Fruit fly (Drosophila melanogaster) whole organism, wandering third instar larva: ENCODE results near the gene CG9986.
A peak's percentile ranks its signal among the peaks of the same experiment; 100 is the strongest.

ENCODE experiments used
- Abd-B ChIP-seq: fragments of >200 bp; optimal IDR thresholded peaks from 2 replicates; lab custom pipeline; 2017; ENCODE audit warnings: missing biosample characterization, missing genetic modification characterization
- CG9705 ChIP-seq: fragments of 200-800 bp; sonication (Bioruptor generic); optimal IDR thresholded peaks from 2 replicates; lab custom pipeline; 2018; ENCODE audit warnings: missing biosample characterization, mild to moderate bottlenecking, missing genetic modification characterization
- CrebA ChIP-seq: fragments of 200-800 bp; sonication (Bioruptor generic); optimal IDR thresholded peaks from 2 replicates; lab custom pipeline; 2016; ENCODE audit warnings: missing biosample characterization, mild to moderate bottlenecking, missing genetic modification characterization, borderline replicate concordance
- Dfd ChIP-seq: fragments of >200 bp; optimal IDR thresholded peaks from 2 replicates; lab custom pipeline; 2017; ENCODE audit warnings: missing biosample characterization, missing genetic modification characterization
- Dif ChIP-seq: fragments of 200-275, 200-300 bp; sonication (Bioruptor generic); optimal IDR thresholded peaks from 2 replicates; lab custom pipeline; 2018; ENCODE audit warnings: missing biosample characterization, missing genetic modification characterization; ENCODE audit not compliant: partially characterized antibody
- GATAd ChIP-seq: sonication (Bioruptor generic); optimal IDR thresholded peaks from 2 replicates; lab custom pipeline; 2016; ENCODE audit warnings: missing biosample characterization, missing genetic modification characterization
- HLH106 ChIP-seq: fragments of 200-800 bp; optimal IDR thresholded peaks from 3 replicates; lab custom pipeline; 2019; ENCODE audit warnings: missing biosample characterization, mild to moderate bottlenecking, missing genetic modification characterization, moderate library complexity
- Hnf4 ChIP-seq: fragments of 200-800 bp; sonication (Bioruptor generic); optimal IDR thresholded peaks from 2 replicates; lab custom pipeline; 2016; ENCODE audit warnings: missing biosample characterization, mild to moderate bottlenecking, missing genetic modification characterization
- Hr78 ChIP-seq: fragments of >200 bp; optimal IDR thresholded peaks from 2 replicates; lab custom pipeline; 2017; ENCODE audit warnings: missing biosample characterization, missing genetic modification characterization
- Mio ChIP-seq: sonication (Bioruptor generic); optimal IDR thresholded peaks from 2 replicates; lab custom pipeline; 2016; ENCODE audit warnings: missing biosample characterization, missing genetic modification characterization
- Myc ChIP-seq: fragments of >200 bp; optimal IDR thresholded peaks from 2 replicates; lab custom pipeline; 2017
- N ChIP-seq: fragments of >200 bp; optimal IDR thresholded peaks from 2 replicates; lab custom pipeline; 2018; ENCODE audit warnings: missing biosample characterization, missing external identifiers, missing genetic modification characterization
- OdsH ChIP-seq: fragments of 200-800 bp; sonication (Bioruptor generic); optimal IDR thresholded peaks from 2 replicates; lab custom pipeline; 2016; ENCODE audit warnings: missing biosample characterization, mild to moderate bottlenecking, missing genetic modification characterization
- Sp1 ChIP-seq: fragments of 200-800 bp; sonication (Bioruptor generic); optimal IDR thresholded peaks from 3 replicates; lab custom pipeline; 2019; ENCODE audit warnings: missing biosample characterization, mild to moderate bottlenecking, missing genetic modification characterization, moderate library complexity
- br ChIP-seq: fragments of 200-800 bp; sonication (Bioruptor generic); optimal IDR thresholded peaks from 2 replicates; lab custom pipeline; 2016; ENCODE audit warnings: missing biosample characterization, missing genetic modification characterization
- brk ChIP-seq: fragments of 200-800 bp; sonication (Bioruptor generic); optimal IDR thresholded peaks from 2 replicates; lab custom pipeline; 2016; ENCODE audit warnings: missing biosample characterization, mild to moderate bottlenecking, missing genetic modification characterization
- dl ChIP-seq, 2 experiments: fragments of 175-275, 200-275 bp in 1 of 2; fragments of 200-275 bp in 1 of 2; sonication (Bioruptor generic); optimal IDR thresholded peaks; lab custom pipeline; 2018; ENCODE audit warnings: mild to moderate bottlenecking in 2 of 2, missing biosample characterization in 2 of 2, missing genetic modification characterization in 2 of 2, moderate library complexity in 2 of 2; ENCODE audit not compliant: partially characterized antibody in 2 of 2, insufficient read depth in 1 of 2
- dmrt93B ChIP-seq: fragments of 200-800 bp; sonication (Bioruptor generic); optimal IDR thresholded peaks from 2 replicates; lab custom pipeline; 2018; ENCODE audit warnings: missing biosample characterization, mild to moderate bottlenecking, missing genetic modification characterization
- dsf ChIP-seq: sonication (Bioruptor generic); optimal IDR thresholded peaks from 2 replicates; lab custom pipeline; 2016; ENCODE audit warnings: missing biosample characterization, missing genetic modification characterization, borderline replicate concordance
- foxo ChIP-seq, 2 experiments: fragments of 200-800 bp; sonication (Bioruptor generic); optimal IDR thresholded peaks; 2 replicates in 1 of 2; 3 replicates in 1 of 2; lab custom pipeline; 2016 to 2017; ENCODE audit warnings: missing biosample characterization in 2 of 2, missing genetic modification characterization in 2 of 2
- fru ChIP-seq: fragments of 200-800 bp; sonication (Bioruptor generic); optimal IDR thresholded peaks from 3 replicates; lab custom pipeline; 2016; ENCODE audit warnings: missing biosample characterization, mild to moderate bottlenecking, missing genetic modification characterization
- h ChIP-seq: fragments of 200-800 bp; sonication (Bioruptor generic); optimal IDR thresholded peaks from 3 replicates; lab custom pipeline; 2016; ENCODE audit warnings: missing biosample characterization, mild to moderate bottlenecking, missing genetic modification characterization
- jim ChIP-seq: fragments of 175-275, 200-325 bp; sonication (Bioruptor generic); optimal IDR thresholded peaks from 2 replicates; lab custom pipeline; 2016; ENCODE audit warnings: missing biosample characterization, mild to moderate bottlenecking, missing genetic modification characterization
- lola ChIP-seq: fragments of >200 bp; optimal IDR thresholded peaks from 2 replicates; lab custom pipeline; 2017; ENCODE audit warnings: missing biosample characterization, missing genetic modification characterization
- psq ChIP-seq: fragments of 200-800 bp; sonication (Bioruptor generic); optimal IDR thresholded peaks from 3 replicates; lab custom pipeline; 2017; ENCODE audit warnings: missing biosample characterization, mild to moderate bottlenecking, missing genetic modification characterization, moderate library complexity
- sage ChIP-seq: fragments of 200-800 bp; sonication (Bioruptor generic); optimal IDR thresholded peaks from 2 replicates; lab custom pipeline; 2016; ENCODE audit warnings: missing biosample characterization, mild to moderate bottlenecking, missing genetic modification characterization
- sv ChIP-seq: fragments of 200-800 bp; sonication (Bioruptor generic); optimal IDR thresholded peaks from 3 replicates; lab custom pipeline; 2016; ENCODE audit warnings: missing biosample characterization, missing genetic modification characterization
- tai ChIP-seq: sonication (Bioruptor generic); optimal IDR thresholded peaks from 2 replicates; lab custom pipeline; 2016; ENCODE audit warnings: missing biosample characterization, missing genetic modification characterization
- usp ChIP-seq: fragments of >200 bp; optimal IDR thresholded peaks from 2 replicates; lab custom pipeline; 2017; ENCODE audit warnings: missing biosample characterization, missing genetic modification characterization
- woc ChIP-seq: sonication (Bioruptor generic); optimal IDR thresholded peaks from 2 replicates; lab custom pipeline; 2016; ENCODE audit warnings: missing biosample characterization, mild to moderate bottlenecking, missing genetic modification characterization

Gene CG9986

dm6 chr3R:28568095-28568750, 37.7 kb upstream of the CG9986 start:
- TF ChIP-seq h (GFP tag; lab: Kevin White, UChicago), result no peak
- TF ChIP-seq Mio, result no peak
- no peak for TF ChIP-seq Dif
- TF ChIP-seq usp (GFP tag; lab: Kevin White, UChicago), result no peak
- TF ChIP-seq Hr78, result no peak
- no peak for TF ChIP-seq Dfd

- TF ChIP-seq tai (GFP tag; lab: Kevin White, UChicago) (no peak), CG9705 (GFP tag; lab: Kevin White, UChicago) (no peak), Hnf4 (no peak), brk (GFP tag; lab: Kevin White, UChicago) (no peak), h (GFP tag; lab: Kevin White, UChicago) (no peak), Hr78 (no peak), dsf (GFP tag; lab: Kevin White, UChicago) (no peak), lola (GFP tag; lab: Kevin White, UChicago) (no peak), dl (GFP tag; optimal IDR thresholded peaks at IDR 0.05; lab: Kevin White, UChicago; ENCODE audit: insufficient read depth in 1 of 2, partially characterized antibody in 2 of 2) (no peak), dmrt93B (GFP tag; lab: Kevin White, UChicago) (no peak)
Measured at dm6 chr3R:28569529-28570175, 36.2 kb upstream of the CG9986 start.

- TF ChIP-seq OdsH (GFP tag; lab: Kevin White, UChicago) (no peak), GATAd (GFP tag; lab: Kevin White, UChicago) (no peak), foxo (GFP tag; optimal IDR thresholded peaks at IDR 0.05; lab: Kevin White, UChicago) (no peak), fru (GFP tag; lab: Kevin White, UChicago) (no peak)
- TF ChIP-seq, all 38 proteins: peak for 0
Measured at dm6 chr3R:28570805-28571204, 35.1 kb upstream of the CG9986 start.

- TF ChIP-seq brk (GFP tag; lab: Kevin White, UChicago) (no peak), woc (GFP tag; lab: Kevin White, UChicago) (peak; percentile 16)
Measured at dm6 chr3R:28572692-28573643, 32.9 kb upstream of the CG9986 start.

dm6 chr3R:28576838-28577237, 29.0 kb upstream of the CG9986 start:
- TF ChIP-seq Myc (lab: Kevin White, UChicago) (no peak), N (GFP tag; lab: Kevin White, UChicago) (no peak), Dfd (no peak), dmrt93B (GFP tag; lab: Kevin White, UChicago) (no peak), br (GFP tag; lab: Kevin White, UChicago) (no peak), Hr78 (no peak), fru (GFP tag; lab: Kevin White, UChicago) (no peak), OdsH (GFP tag; lab: Kevin White, UChicago) (no peak), Hnf4 (no peak), Abd-B (GFP tag; lab: Kevin White, UChicago) (no peak), sv (no peak), usp (GFP tag; lab: Kevin White, UChicago) (no peak), CrebA (GFP tag; lab: Kevin White, UChicago) (no peak), psq (GFP tag; lab: Kevin White, UChicago) (no peak)

dm6 chr3R:28579501-28579900, 26.4 kb upstream of the CG9986 start:
- TF ChIP-seq Mio (no peak), Abd-B (GFP tag; lab: Kevin White, UChicago) (no peak), dsf (GFP tag; lab: Kevin White, UChicago) (no peak), jim (no peak), HLH106 (tag; lab: Kevin White, UChicago) (no peak), Dif (no peak), h (GFP tag; lab: Kevin White, UChicago) (no peak), Sp1 (GFP tag; lab: Kevin White, UChicago) (no peak), fru (GFP tag; lab: Kevin White, UChicago) (no peak), lola (GFP tag; lab: Kevin White, UChicago) (no peak), sage (GFP tag; lab: Kevin White, UChicago) (no peak), Hr78 (no peak)
- TF ChIP-seq, all 38 proteins: peak for 0
